Worm (Caenorhabditis elegans) whole organism, L4 larva: Measurements from ENCODE around the gene ssp-36.

Experiments used
- R02D3.7 ChIP-seq: fragments of 150-350 bp; sonication (generic microtip); optimal IDR thresholded peaks from 3 replicates; lab custom pipeline; 2014; ENCODE audit warnings: missing biosample characterization, missing genetic modification characterization
- aly-2 ChIP-seq: sonication (generic microtip); optimal IDR thresholded peaks from 2 replicates; lab custom pipeline; 2018; ENCODE audit warnings: missing biosample characterization, missing genetic modification characterization
- fos-1 ChIP-seq: fragments of 150-350 bp; optimal IDR thresholded peaks from 2 replicates; lab custom pipeline; 2014; ENCODE audit warnings: missing biosample characterization, missing genetic modification characterization
- hlh-30 ChIP-seq: sonication (generic microtip); optimal IDR thresholded peaks from 2 replicates; lab custom pipeline; 2017; ENCODE audit warnings: antibody characterized with exemption, mild to moderate bottlenecking, missing genetic modification characterization, missing compliant biosample characterization; ENCODE audit not compliant: insufficient read depth
- nhr-102 ChIP-seq: sonication (generic microtip); optimal IDR thresholded peaks from 2 replicates; lab custom pipeline; 2016; ENCODE audit warnings: mild to moderate bottlenecking, missing genetic modification characterization, moderate library complexity, missing compliant biosample characterization
- nhr-237 ChIP-seq: sonication (generic microtip); optimal IDR thresholded peaks from 2 replicates; lab custom pipeline; 2017; ENCODE audit warnings: missing biosample characterization, missing genetic modification characterization
- nhr-28 ChIP-seq: fragments of 150-350 bp; optimal IDR thresholded peaks from 2 replicates; lab custom pipeline; 2014; ENCODE audit warnings: missing biosample characterization, missing genetic modification characterization
- nhr-77 ChIP-seq: fragments of 150-350 bp; optimal IDR thresholded peaks from 2 replicates; lab custom pipeline; 2014; ENCODE audit warnings: missing biosample characterization, missing genetic modification characterization
- pha-4 ChIP-seq, 2 experiments: fragments of 150-350 bp in 1 of 2; fragments of 200-800 bp in 1 of 2; sonication (Bioruptor generic) in 1 of 2; IDR thresholded peaks in 1 of 2; optimal IDR thresholded peaks in 1 of 2; 2 replicates each; pipeline versions ENCODE4 v1.3.6 to Lab custom; 2014 to 2022; ENCODE audit warnings: missing genetic modification characterization in 2 of 2, missing genetic modification reagents in 2 of 2, missing biosample characterization in 1 of 2, missing compliant biosample characterization in 1 of 2
- php-3 ChIP-seq: fragments of 200-800 bp; sonication (Bioruptor generic); IDR thresholded peaks from 2 replicates; pipeline ENCODE4 v1.3.6; 2022; ENCODE audit warnings: missing genetic modification reagents, missing genetic modification characterization, missing compliant biosample characterization
- saeg-2 ChIP-seq: fragments of 200-800 bp; sonication (Bioruptor generic); IDR thresholded peaks from 2 replicates; pipeline ENCODE4 v1.3.6; 2022; ENCODE audit warnings: missing genetic modification reagents, missing genetic modification characterization, missing compliant biosample characterization
- unc-62 ChIP-seq, 3 experiments: fragments of 150-350 bp in 1 of 3; sonication (generic microtip); optimal IDR thresholded peaks in 2 of 3; peaks in 1 of 3; 1 replicate in 1 of 3; 2 replicates in 2 of 3; lab custom pipeline; 2014 to 2017; ENCODE audit warnings: missing biosample characterization in 3 of 3, missing genetic modification characterization in 3 of 3, missing genetic modification reagents in 3 of 3, missing genotype in 1 of 3
- zip-2 ChIP-seq: fragments of 150-350 bp; optimal IDR thresholded peaks from 2 replicates; lab custom pipeline; 2014; ENCODE audit warnings: missing biosample characterization, missing genetic modification characterization

ce11 chrIV:9795250-9795649 lies 29.1 kb upstream of the ssp-36 start:
- TF ChIP-seq nhr-77 (tag; lab: Kevin White, UChicago) (no peak), fos-1 (no peak), saeg-2 (GFP tag; lab: Robert Waterston, UW) (no peak), zip-2 (no peak), unc-62 (GFP tag; optimal IDR thresholded peaks at IDR 0.05 in 1 of 2; lab: Kevin White, UChicago) (no peak), unc-62 (tag; optimal IDR thresholded peaks at IDR 0.05; lab: Kevin White, UChicago) (no peak), nhr-28 (tag; lab: Kevin White, UChicago) (no peak), R02D3.7 (tag; lab: Kevin White, UChicago) (no peak), pha-4 (GFP tag; IDR thresholded peaks at IDR 0.05; lab: Robert Waterston, UW) (no peak), pha-4 (tag; optimal IDR thresholded peaks at IDR 0.05; lab: Kevin White, UChicago) (no peak), aly-2 (tag; lab: Kevin White, UChicago) (no peak), nhr-237 (no peak), php-3 (no peak), nhr-102 (no peak), hlh-30 (tag; lab: Kevin White, UChicago) (no peak)
